Worm (Caenorhabditis elegans): ENCODE data around the gene chin-1.

Gene chin-1

DNA sequence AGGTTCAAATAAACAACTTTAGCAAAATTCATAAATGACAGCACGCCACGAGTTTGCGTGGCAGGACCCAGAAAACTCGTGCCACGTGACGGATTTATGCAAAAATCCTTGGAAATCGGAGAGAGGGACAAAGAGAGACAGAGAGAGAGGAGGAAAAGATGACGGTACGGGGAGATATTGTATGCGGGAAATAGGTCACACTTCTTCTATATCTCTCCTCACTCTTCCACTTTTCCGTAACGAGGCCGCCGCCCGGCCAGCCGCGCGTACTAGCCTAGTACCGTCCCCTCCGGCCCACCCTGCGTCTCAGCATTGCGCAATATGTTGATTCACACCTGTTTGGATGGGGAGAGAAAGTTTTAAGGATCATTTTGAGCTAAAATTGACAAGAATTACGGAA lies 17.1 kb upstream of the chin-1 start:
- no peak for TF ChIP-seq cog-1 (tag; optimal IDR thresholded peaks at IDR 0.05)
- 0 out of 2 replicates have a peak, but pooled peaks have one; percentile 25 for TF ChIP-seq tab-1 (GFP tag; IDR thresholded peaks at IDR 0.05)
- 0 out of 2 replicates have a peak, but pooled peaks have one; percentile 45 for TF ChIP-seq ztf-23 (GFP tag; IDR thresholded peaks at IDR 0.05)
- 0 out of 2 replicates have a peak, but pooled peaks have one; percentile 6 for TF ChIP-seq ztf-29 (GFP tag; IDR thresholded peaks at IDR 0.05)

DNA sequence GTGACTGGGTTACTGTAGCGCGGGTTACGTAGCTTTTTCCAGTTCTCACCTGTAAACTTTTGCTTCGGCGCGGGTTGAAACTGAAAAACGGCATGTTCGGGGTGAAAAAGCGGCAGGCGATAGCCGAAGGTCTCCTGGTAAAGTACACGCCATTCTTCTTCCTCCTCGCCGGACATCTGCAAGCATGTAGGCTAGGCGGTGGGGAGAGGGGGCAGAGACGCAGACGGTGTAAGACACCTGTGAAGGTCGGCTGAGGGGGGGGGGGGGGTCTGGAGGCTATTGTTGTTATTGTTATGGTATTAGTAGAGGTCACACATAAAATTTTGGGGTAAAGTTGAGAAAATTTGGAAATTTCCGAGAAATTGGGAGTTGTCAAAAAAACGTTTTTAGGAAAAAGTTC lies 16.1 kb upstream of the chin-1 start, which contains the start of gene fbxo-11.2:
TSS of gene fbxo-11.2 (minus strand) at position 176 of the 400 bp plus-strand sequence.
- TF ChIP-seq cog-1 (tag; optimal IDR thresholded peaks at IDR 0.05): no peak
- TF ChIP-seq tab-1 (GFP tag; IDR thresholded peaks at IDR 0.05): no peak
- no peak for TF ChIP-seq flt-1 (GFP tag; IDR thresholded peaks at IDR 0.05)
- TF ChIP-seq ztf-23 (GFP tag; IDR thresholded peaks at IDR 0.05): no peak
- TF ChIP-seq klf-2 (GFP tag; conservative IDR thresholded peaks at IDR 0.05): no peak
- no peak for TF ChIP-seq T22C8.4 (GFP tag; IDR thresholded peaks at IDR 0.05)
- no peak for TF ChIP-seq ztf-29 (GFP tag; IDR thresholded peaks at IDR 0.05)
- TF ChIP-seq med-1 (GFP tag; optimal IDR thresholded peaks at IDR 0.05; ENCODE audit: insufficient read depth): no peak
- no peak for TF ChIP-seq ref-1 (GFP tag; conservative IDR thresholded peaks at IDR 0.05)

DNA sequence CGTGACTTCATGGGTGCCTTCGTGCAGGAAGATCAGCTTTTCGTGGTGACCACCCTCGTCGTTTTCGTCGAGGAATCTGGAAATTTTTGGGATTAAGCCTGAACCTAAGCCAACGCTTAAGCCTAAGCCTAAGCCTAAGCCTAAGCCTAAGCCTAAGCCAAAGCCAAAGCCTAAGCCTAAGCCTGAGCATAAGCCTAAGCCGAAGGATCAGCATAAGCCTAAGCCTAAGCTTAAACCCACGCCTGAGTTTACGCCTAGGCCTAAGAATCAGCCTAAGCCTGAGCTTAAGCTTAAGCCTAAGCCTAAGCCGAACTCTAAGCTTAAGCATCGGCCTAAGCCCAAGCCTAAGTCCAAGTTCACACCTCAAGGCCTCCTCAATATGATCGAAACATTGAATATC lies 15.3 kb upstream of the chin-1 start:
- no peak for TF ChIP-seq flt-1 (GFP tag; IDR thresholded peaks at IDR 0.05)
- TF ChIP-seq ztf-29 (GFP tag; IDR thresholded peaks at IDR 0.05): peak; percentile 73; the same call in 1 of the 2 replicates

DNA sequence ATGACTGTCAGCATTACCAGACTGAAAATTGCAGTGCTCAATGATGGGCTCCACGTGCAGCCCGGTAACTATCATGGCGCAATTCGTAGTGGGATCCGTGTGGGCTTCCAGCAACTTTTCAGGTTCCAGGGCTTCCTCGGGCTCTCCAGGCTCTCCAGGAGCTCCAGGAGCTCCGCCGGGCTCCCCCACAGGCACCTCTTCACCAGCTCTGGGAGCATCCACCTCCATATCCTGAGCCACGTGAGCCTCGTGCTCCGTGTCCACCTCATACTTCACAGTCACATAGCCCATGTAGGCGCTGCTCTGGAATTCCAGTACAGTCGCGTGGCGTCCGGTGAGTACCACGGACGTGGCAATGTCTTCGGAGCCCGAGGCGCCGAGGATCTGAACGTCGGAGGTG lies 14.9 kb upstream of the chin-1 start:
- no peak for TF ChIP-seq ztf-23 (GFP tag; IDR thresholded peaks at IDR 0.05)
- no peak for TF ChIP-seq ztf-29 (GFP tag; IDR thresholded peaks at IDR 0.05)
- TF ChIP-seq tab-1 (GFP tag; IDR thresholded peaks at IDR 0.05): no peak
- no peak for TF ChIP-seq flt-1 (GFP tag; IDR thresholded peaks at IDR 0.05)
- no peak for TF ChIP-seq ref-1 (GFP tag; conservative IDR thresholded peaks at IDR 0.05)
- TF ChIP-seq klf-2 (GFP tag; conservative IDR thresholded peaks at IDR 0.05): no peak
- no peak for TF ChIP-seq cog-1 (tag; optimal IDR thresholded peaks at IDR 0.05)
- no peak for TF ChIP-seq T22C8.4 (GFP tag; IDR thresholded peaks at IDR 0.05)
- no peak for TF ChIP-seq med-1 (GFP tag; optimal IDR thresholded peaks at IDR 0.05; ENCODE audit: insufficient read depth)

ce11 chrIII:1043790-1044189 lies 6.8 kb upstream of the chin-1 start:
- TF ChIP-seq ref-1 (GFP tag; conservative IDR thresholded peaks at IDR 0.05) (no peak), ztf-23 (GFP tag; IDR thresholded peaks at IDR 0.05) (no peak), klf-2 (GFP tag; conservative IDR thresholded peaks at IDR 0.05) (no peak), ztf-29 (GFP tag; IDR thresholded peaks at IDR 0.05) (no peak), med-1 (GFP tag; optimal IDR thresholded peaks at IDR 0.05; ENCODE audit: insufficient read depth) (no peak), T22C8.4 (GFP tag; IDR thresholded peaks at IDR 0.05) (no peak), flt-1 (GFP tag; IDR thresholded peaks at IDR 0.05) (no peak), cog-1 (tag; optimal IDR thresholded peaks at IDR 0.05) (no peak), tab-1 (GFP tag; IDR thresholded peaks at IDR 0.05) (no peak)

- TF ChIP-seq cog-1 (tag; optimal IDR thresholded peaks at IDR 0.05) (no peak), T22C8.4 (GFP tag; IDR thresholded peaks at IDR 0.05) (no peak), tab-1 (GFP tag; IDR thresholded peaks at IDR 0.05) (no peak), med-1 (GFP tag; optimal IDR thresholded peaks at IDR 0.05; ENCODE audit: insufficient read depth) (no peak), flt-1 (GFP tag; IDR thresholded peaks at IDR 0.05) (no peak), klf-2 (GFP tag; conservative IDR thresholded peaks at IDR 0.05) (no peak), ztf-29 (GFP tag; IDR thresholded peaks at IDR 0.05) (no peak), ref-1 (GFP tag; conservative IDR thresholded peaks at IDR 0.05) (no peak), ztf-23 (GFP tag; IDR thresholded peaks at IDR 0.05) (no peak)
Measured at ce11 chrIII:1040059-1040458, 3.0 kb upstream of the chin-1 start.

- TF ChIP-seq flt-1 (GFP tag; IDR thresholded peaks at IDR 0.05): no peak
- TF ChIP-seq tab-1 (GFP tag; IDR thresholded peaks at IDR 0.05): no peak
- no peak for TF ChIP-seq T22C8.4 (GFP tag; IDR thresholded peaks at IDR 0.05)
- no peak for TF ChIP-seq ref-1 (GFP tag; conservative IDR thresholded peaks at IDR 0.05)
- no peak for TF ChIP-seq med-1 (GFP tag; optimal IDR thresholded peaks at IDR 0.05; ENCODE audit: insufficient read depth)
- TF ChIP-seq cog-1 (tag; optimal IDR thresholded peaks at IDR 0.05): no peak
Measured at ce11 chrIII:1034853-1035252, 2.2 kb downstream of the chin-1 start.

DNA sequence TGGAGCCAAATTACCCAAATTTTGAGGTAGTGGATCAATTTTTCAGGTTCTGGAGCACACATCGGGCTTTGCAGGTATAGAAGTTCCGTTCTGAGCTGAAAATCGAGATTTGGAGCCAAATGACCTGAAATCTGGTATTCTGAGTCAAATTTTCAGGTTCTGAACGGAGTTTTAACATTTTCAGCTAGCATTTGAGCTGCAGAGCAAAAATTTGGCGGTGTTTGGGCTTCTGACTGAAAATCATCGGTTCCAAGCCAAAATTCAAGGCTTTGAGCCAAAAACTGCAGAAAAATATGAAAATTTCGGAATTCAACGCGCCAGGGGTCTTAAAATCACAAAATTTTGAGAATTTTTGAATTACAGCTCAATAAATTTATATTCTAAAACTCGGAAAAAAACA lies 6.0 kb downstream of the chin-1 start, which contains the start of the genes clc-26 and E_BE45912.2:
TSS of gene clc-26 (minus strand) at position 101 of the 400 bp plus-strand sequence.
TSS of gene E_BE45912.2 (minus strand) at position 139 of the 400 bp plus-strand sequence.
- TF ChIP-seq ref-1 (GFP tag; conservative IDR thresholded peaks at IDR 0.05) (no peak), cog-1 (tag; optimal IDR thresholded peaks at IDR 0.05) (no peak), klf-2 (GFP tag; conservative IDR thresholded peaks at IDR 0.05) (no peak), ztf-23 (GFP tag; IDR thresholded peaks at IDR 0.05) (no peak)

ce11 chrIII:1028233-1028632 lies 8.8 kb downstream of the chin-1 start:
- TF ChIP-seq ztf-29 (GFP tag; IDR thresholded peaks at IDR 0.05) (no peak), ztf-23 (GFP tag; IDR thresholded peaks at IDR 0.05) (no peak)

- TF ChIP-seq flt-1 (GFP tag; IDR thresholded peaks at IDR 0.05) (no peak), ztf-29 (GFP tag; IDR thresholded peaks at IDR 0.05) (no peak), ref-1 (GFP tag; conservative IDR thresholded peaks at IDR 0.05) (no peak), cog-1 (tag; optimal IDR thresholded peaks at IDR 0.05) (no peak), tab-1 (GFP tag; IDR thresholded peaks at IDR 0.05) (no peak), klf-2 (GFP tag; conservative IDR thresholded peaks at IDR 0.05) (no peak), T22C8.4 (GFP tag; IDR thresholded peaks at IDR 0.05) (no peak), ztf-23 (GFP tag; IDR thresholded peaks at IDR 0.05) (no peak), med-1 (GFP tag; optimal IDR thresholded peaks at IDR 0.05; ENCODE audit: insufficient read depth) (no peak)
Measured at ce11 chrIII:1026261-1026660, 10.8 kb downstream of the chin-1 start, which contains the start of gene clc-25. Gene clc-25, minus strand, starts transcription at chrIII:1026361.

ce11 chrIII:1020732-1021131 lies 16.3 kb downstream of the chin-1 start, which contains the start of gene clc-23:
Gene clc-23, plus strand, starts transcription at chrIII:1020954.
- TF ChIP-seq ztf-29 (GFP tag; IDR thresholded peaks at IDR 0.05) (no peak), ref-1 (GFP tag; conservative IDR thresholded peaks at IDR 0.05) (no peak), flt-1 (GFP tag; IDR thresholded peaks at IDR 0.05) (no peak), klf-2 (GFP tag; conservative IDR thresholded peaks at IDR 0.05) (no peak), T22C8.4 (GFP tag; IDR thresholded peaks at IDR 0.05) (no peak), tab-1 (GFP tag; IDR thresholded peaks at IDR 0.05) (no peak), ztf-23 (GFP tag; IDR thresholded peaks at IDR 0.05) (no peak)

Data from whole organism, midembryonic.